Fruit fly (Drosophila melanogaster) whole organism: ENCODE results near the gene CG42655.

Experiments
- CG8478 ChIP-seq: fragments of >200 bp; optimal IDR thresholded peaks from 2 replicates; lab custom pipeline; 2018; ENCODE audit warnings: inconsistent platforms
- pan ChIP-seq: fragments of >200 bp; optimal IDR thresholded peaks from 2 replicates; lab custom pipeline; 2017
- psq ChIP-seq: fragments of >200 bp; optimal IDR thresholded peaks from 2 replicates; lab custom pipeline; 2017
- usp ChIP-seq: fragments of >200 bp; optimal IDR thresholded peaks from 2 replicates; lab custom pipeline; 2017; ENCODE audit warnings: missing biosample characterization, missing genetic modification characterization, mixed read lengths

- TF ChIP-seq usp, result no peak
- no peak for TF ChIP-seq pan
- TF ChIP-seq CG8478 (lab: Kevin White, UChicago), result no peak
- TF ChIP-seq psq, result no peak
Observed at dm6 chr3L:19931391-19931790, 22.1 kb downstream of the CG42655 start, which contains the start of gene CG46462.
